Fruit fly (Drosophila melanogaster) whole organism, prepupa: Measurements from ENCODE around the gene Ost48.

Experiments used
- Blimp-1 ChIP-seq: fragments of 200-800 bp; sonication (Bioruptor generic); optimal IDR thresholded peaks from 3 replicates; lab custom pipeline; 2017; ENCODE audit warnings: missing biosample characterization, missing genetic modification characterization, mild to moderate bottlenecking, moderate library complexity, missing genetic modification reagents
- CG16779 ChIP-seq: fragments of 200-800 bp; sonication (Bioruptor generic); optimal IDR thresholded peaks from 3 replicates; lab custom pipeline; 2017; ENCODE audit warnings: missing biosample characterization, mild to moderate bottlenecking, missing genetic modification characterization
- CG7368 ChIP-seq: fragments of 200-800 bp; sonication (Bioruptor generic); optimal IDR thresholded peaks from 3 replicates; lab custom pipeline; 2016; ENCODE audit warnings: missing biosample characterization, missing genetic modification characterization
- Lpt ChIP-seq: fragments of 200-800 bp; sonication (Bioruptor generic); optimal IDR thresholded peaks from 3 replicates; lab custom pipeline; 2016; ENCODE audit warnings: missing biosample characterization, missing genetic modification characterization
- Met ChIP-seq: fragments of 200-800 bp; sonication (Bioruptor generic); optimal IDR thresholded peaks from 3 replicates; lab custom pipeline; 2016; ENCODE audit warnings: missing biosample characterization, missing genetic modification characterization
- OdsH ChIP-seq: fragments of 200-800 bp; sonication (Bioruptor generic); optimal IDR thresholded peaks from 3 replicates; lab custom pipeline; 2016; ENCODE audit warnings: missing biosample characterization, missing genetic modification characterization
- net ChIP-seq: fragments of 200-800 bp; sonication (Bioruptor generic); optimal IDR thresholded peaks from 3 replicates; lab custom pipeline; 2016; ENCODE audit warnings: missing biosample characterization, missing genetic modification characterization
- spab ChIP-seq: fragments of 200-800 bp; sonication (Bioruptor generic); optimal IDR thresholded peaks from 2 replicates; lab custom pipeline; 2017; ENCODE audit warnings: missing biosample characterization, mild to moderate bottlenecking, missing genetic modification characterization, missing genetic modification reagents
- vri ChIP-seq: fragments of 200-800 bp; sonication (Bioruptor generic); optimal IDR thresholded peaks from 3 replicates; lab custom pipeline; 2016; ENCODE audit warnings: missing biosample characterization, mild to moderate bottlenecking, missing genetic modification characterization

DNA sequence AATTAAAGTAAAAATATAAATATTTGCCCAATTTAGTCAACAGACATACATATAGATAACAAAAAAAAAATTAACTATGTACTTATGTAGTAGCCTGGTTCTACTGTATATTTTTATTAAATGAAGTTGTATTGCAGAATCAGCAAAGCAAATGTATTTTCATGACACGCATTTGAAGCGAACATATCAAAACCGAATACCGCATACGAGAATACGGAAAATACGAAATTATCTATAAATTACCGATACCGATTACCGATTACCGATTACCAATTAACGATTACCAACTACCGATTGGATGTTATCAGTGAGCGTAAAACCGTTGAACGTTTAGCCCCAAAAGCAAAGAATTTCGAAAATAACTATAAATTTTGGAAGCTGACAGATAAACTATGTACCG lies 29.1 kb upstream of the Ost48 start:
- TF ChIP-seq OdsH (GFP tag; lab: Kevin White, UChicago) (no peak), Met (GFP tag; lab: Kevin White, UChicago) (no peak), net (GFP tag; lab: Kevin White, UChicago) (no peak), Blimp-1 (GFP tag; lab: Kevin White, UChicago) (no peak), Lpt (GFP tag; lab: Kevin White, UChicago) (no peak), vri (GFP tag; lab: Kevin White, UChicago) (no peak), CG16779 (tag; lab: Kevin White, UChicago) (no peak), spab (GFP tag; lab: Kevin White, UChicago) (no peak), CG7368 (GFP tag; lab: Kevin White, UChicago) (no peak)
